Fruit fly (Drosophila melanogaster) whole organism, embryonic: ENCODE data around the gene waw.

Source experiments
- Aef1 ChIP-seq: fragments of 200-800 bp; sonication (Bioruptor generic); IDR thresholded peaks from 3 replicates; pipeline ENCODE4 v1.3.6; 2022; ENCODE audit warnings: missing biosample characterization, missing genetic modification characterization
- Antp ChIP-seq: fragments of 200-800 bp; sonication (Bioruptor generic); optimal IDR thresholded peaks from 3 replicates; lab custom pipeline; 2016; ENCODE audit warnings: missing biosample characterization, missing genetic modification characterization
- Asciz ChIP-seq: fragments of 200-800 bp; sonication (Bioruptor generic); optimal IDR thresholded peaks from 2 replicates; lab custom pipeline; 2017; ENCODE audit warnings: missing biosample characterization, mild to moderate bottlenecking, missing genetic modification characterization, missing genetic modification reagents
- B-H2 ChIP-seq: fragments of 200-800 bp; sonication (Bioruptor generic); optimal IDR thresholded peaks from 2 replicates; lab custom pipeline; 2018; ENCODE audit warnings: missing biosample characterization, mild to moderate bottlenecking, missing genetic modification characterization
- CG11093 ChIP-seq: fragments of 200-800 bp; sonication (Bioruptor generic); IDR thresholded peaks from 3 replicates; pipeline ENCODE4 v1.3.6; 2022; ENCODE audit warnings: missing biosample characterization, missing genetic modification characterization
- CG11456 ChIP-seq: fragments of 200-800 bp; sonication (Bioruptor generic); IDR thresholded peaks from 3 replicates; pipeline ENCODE4 v1.3.6; 2022; ENCODE audit warnings: missing biosample characterization, missing genetic modification characterization
- CG12236 ChIP-seq: fragments of 200-800 bp; sonication (Bioruptor generic); optimal IDR thresholded peaks from 2 replicates; lab custom pipeline; 2016; ENCODE audit warnings: missing biosample characterization, missing genetic modification characterization
- CG13287 ChIP-seq: fragments of 200-800 bp; sonication (Bioruptor generic); IDR thresholded peaks from 2 replicates; pipeline ENCODE4 v1.3.6; 2022; ENCODE audit warnings: missing biosample characterization, missing genetic modification characterization; ENCODE audit not compliant: partially characterized antibody
- CG16813 ChIP-seq: fragments of 200-800 bp; sonication (Bioruptor generic); IDR thresholded peaks from 3 replicates; pipeline ENCODE4 v1.3.6; 2022; ENCODE audit warnings: missing biosample characterization, missing genetic modification characterization; ENCODE audit not compliant: partially characterized antibody
- CG17385 ChIP-seq: fragments of 200-800 bp; sonication (Bioruptor generic); optimal IDR thresholded peaks from 3 replicates; lab custom pipeline; 2018; ENCODE audit warnings: missing biosample characterization, mild to moderate bottlenecking, missing genetic modification characterization
- CG17829 ChIP-seq: fragments of 200-800 bp; optimal IDR thresholded peaks from 2 replicates; lab custom pipeline; 2019; ENCODE audit warnings: missing biosample characterization, mild to moderate bottlenecking, missing genetic modification characterization, moderate library complexity
- CG2129 ChIP-seq: fragments of 200-800 bp; sonication (Bioruptor generic); IDR thresholded peaks from 2 replicates; pipeline ENCODE4 v1.3.6; 2022; ENCODE audit warnings: missing biosample characterization, missing genetic modification characterization; ENCODE audit not compliant: partially characterized antibody
- CG2889 ChIP-seq: fragments of 200-800 bp; sonication (Bioruptor generic); IDR thresholded peaks from 3 replicates; pipeline ENCODE4 v1.3.6; 2022; ENCODE audit warnings: missing biosample characterization, missing genetic modification characterization
- CG32532 ChIP-seq: fragments of 200-800 bp; sonication (Bioruptor generic); IDR thresholded peaks from 2 replicates; pipeline ENCODE4 v1.3.6; 2022; ENCODE audit warnings: missing biosample characterization, missing genetic modification characterization
- CG32767 ChIP-seq: fragments of 200-800 bp; sonication (Bioruptor generic); IDR thresholded peaks from 2 replicates; pipeline ENCODE4 v1.3.6; 2022; ENCODE audit warnings: missing biosample characterization, missing genetic modification characterization
- CG3281 ChIP-seq: fragments of 200-800 bp; sonication (Bioruptor generic); optimal IDR thresholded peaks from 3 replicates; lab custom pipeline; 2017; ENCODE audit warnings: missing biosample characterization, mild to moderate bottlenecking, missing genetic modification characterization
- CG33557 ChIP-seq: fragments of 200-800 bp; sonication (Bioruptor generic); optimal IDR thresholded peaks from 2 replicates; lab custom pipeline; 2019; ENCODE audit warnings: missing biosample characterization, mild to moderate bottlenecking, missing genetic modification characterization, moderate library complexity
- CG6765 ChIP-seq: fragments of 200-800 bp; sonication (Bioruptor generic); optimal IDR thresholded peaks from 3 replicates; lab custom pipeline; 2017; ENCODE audit warnings: missing biosample characterization, mild to moderate bottlenecking, missing genetic modification characterization
- CG8359 ChIP-seq: fragments of 200-800 bp; sonication (Bioruptor generic); optimal IDR thresholded peaks from 2 replicates; lab custom pipeline; 2017; ENCODE audit warnings: missing biosample characterization, mild to moderate bottlenecking, missing genetic modification characterization, borderline replicate concordance
- CG9437 ChIP-seq: fragments of 200-800 bp; sonication (Bioruptor generic); optimal IDR thresholded peaks from 2 replicates; lab custom pipeline; 2018; ENCODE audit warnings: missing biosample characterization, mild to moderate bottlenecking, missing genetic modification characterization
- D ChIP-seq, 2 experiments: fragments of 200-800 bp in 1 of 2; fragments of >200 bp in 1 of 2; sonication (Bioruptor generic) in 1 of 2; optimal IDR thresholded peaks; 2 replicates in 1 of 2; 3 replicates in 1 of 2; lab custom pipeline; 2017; ENCODE audit warnings: mild to moderate bottlenecking in 1 of 2, missing biosample characterization in 1 of 2, missing genetic modification characterization in 1 of 2, missing genetic modification reagents in 1 of 2
- D19A ChIP-seq: fragments of 200-800 bp; optimal IDR thresholded peaks from 3 replicates; lab custom pipeline; 2019; ENCODE audit warnings: missing biosample characterization, mild to moderate bottlenecking, missing genetic modification characterization, moderate library complexity
- Doc3 ChIP-seq: fragments of 200-800 bp; sonication (Bioruptor generic); IDR thresholded peaks from 3 replicates; pipeline ENCODE4 v1.3.6; 2022; ENCODE audit warnings: missing biosample characterization, missing genetic modification characterization; ENCODE audit not compliant: partially characterized antibody
- E2f1 ChIP-seq: fragments of 200-800 bp; sonication (Bioruptor generic); IDR thresholded peaks from 2 replicates; pipeline ENCODE4 v1.3.6; 2022; ENCODE audit warnings: missing biosample characterization, missing genetic modification characterization
- Hr78 ChIP-seq, 2 experiments: fragments of 200-800 bp in 1 of 2; fragments of >200 bp in 1 of 2; sonication (Bioruptor generic) in 1 of 2; optimal IDR thresholded peaks; 2 replicates each; lab custom pipeline; 2017 to 2019; ENCODE audit warnings: missing biosample characterization in 2 of 2, missing genetic modification characterization in 2 of 2, mild to moderate bottlenecking in 1 of 2, moderate library complexity in 1 of 2
- Mes4 ChIP-seq: fragments of 200-800 bp; sonication (Bioruptor generic); optimal IDR thresholded peaks from 2 replicates; lab custom pipeline; 2016; ENCODE audit warnings: missing biosample characterization, missing genetic modification characterization
- Nf-YC ChIP-seq: fragments of 200-800 bp; optimal IDR thresholded peaks from 3 replicates; lab custom pipeline; 2019; ENCODE audit warnings: missing biosample characterization, mild to moderate bottlenecking, missing genetic modification characterization, moderate library complexity
- PHDP ChIP-seq: fragments of 200-800 bp; sonication (Bioruptor generic); optimal IDR thresholded peaks from 3 replicates; lab custom pipeline; 2018; ENCODE audit warnings: missing biosample characterization, mild to moderate bottlenecking, missing genetic modification characterization, moderate library complexity
- Scr ChIP-seq: fragments of 200-800 bp; sonication (Bioruptor generic); IDR thresholded peaks from 2 replicates; pipeline ENCODE4 v1.3.6; 2022; ENCODE audit warnings: missing biosample characterization, missing genetic modification characterization; ENCODE audit not compliant: partially characterized antibody
- Sry-δ ChIP-seq: fragments of 200-800 bp; sonication (Bioruptor generic); optimal IDR thresholded peaks from 2 replicates; lab custom pipeline; 2016; ENCODE audit warnings: missing biosample characterization, missing genetic modification characterization
- Tbp ChIP-seq: fragments of >200 bp; optimal IDR thresholded peaks from 2 replicates; lab custom pipeline; 2018; ENCODE audit warnings: missing biosample characterization, missing genetic modification characterization
- Xbp1 ChIP-seq: fragments of 200-800 bp; sonication (Bioruptor generic); optimal IDR thresholded peaks from 3 replicates; lab custom pipeline; 2016; ENCODE audit warnings: missing biosample characterization, mild to moderate bottlenecking, missing genetic modification characterization
- ab ChIP-seq: fragments of 200-800 bp; sonication (Bioruptor generic); optimal IDR thresholded peaks from 2 replicates; lab custom pipeline; 2016; ENCODE audit warnings: missing biosample characterization, missing genetic modification characterization
- al ChIP-seq: fragments of 200-800 bp; sonication (Bioruptor generic); IDR thresholded peaks from 2 replicates; pipeline ENCODE4 v1.3.6; 2022; ENCODE audit warnings: missing biosample characterization, missing genetic modification characterization
- ap ChIP-seq: fragments of 200-800 bp; sonication (Bioruptor generic); IDR thresholded peaks from 2 replicates; pipeline ENCODE4 v1.3.6; 2022; ENCODE audit warnings: missing biosample characterization, missing genetic modification characterization
- ara ChIP-seq: fragments of 200-800 bp; sonication (Bioruptor generic); IDR thresholded peaks from 2 replicates; pipeline ENCODE4 v1.3.6; 2022; ENCODE audit warnings: missing biosample characterization, missing genetic modification characterization
- bab2 ChIP-seq: fragments of 200-800 bp; sonication (Bioruptor generic); optimal IDR thresholded peaks from 2 replicates; lab custom pipeline; 2016; ENCODE audit warnings: missing biosample characterization, missing genetic modification characterization
- cas ChIP-seq: fragments of 200-800 bp; sonication (Bioruptor generic); IDR thresholded peaks from 2 replicates; pipeline ENCODE4 v1.3.6; 2022; ENCODE audit warnings: missing biosample characterization, missing genetic modification characterization
- caup ChIP-seq: fragments of 200-800 bp; sonication (Bioruptor generic); optimal IDR thresholded peaks from 3 replicates; lab custom pipeline; 2017; ENCODE audit warnings: missing biosample characterization, mild to moderate bottlenecking, missing genetic modification characterization, moderate library complexity; ENCODE audit not compliant: severe bottlenecking
- chn ChIP-seq: fragments of 200-800 bp; sonication (Bioruptor generic); optimal IDR thresholded peaks from 2 replicates; lab custom pipeline; 2016; ENCODE audit warnings: missing biosample characterization, missing genetic modification characterization
- dan ChIP-seq: fragments of 200-800 bp; sonication (Bioruptor generic); IDR thresholded peaks from 2 replicates; pipeline ENCODE4 v1.3.6; 2022; ENCODE audit warnings: missing biosample characterization, missing genetic modification characterization
- knrl ChIP-seq: fragments of 200-800 bp; sonication (Bioruptor generic); IDR thresholded peaks from 3 replicates; pipeline ENCODE4 v1.3.6; 2022; ENCODE audit warnings: missing biosample characterization, missing genetic modification characterization; ENCODE audit not compliant: partially characterized antibody
- slp2 ChIP-seq: fragments of 200-800 bp; sonication (Bioruptor generic); optimal IDR thresholded peaks from 2 replicates; lab custom pipeline; 2016; ENCODE audit warnings: missing biosample characterization, missing genetic modification characterization
- yki ChIP-seq: fragments of >200 bp; optimal IDR thresholded peaks from 3 replicates; lab custom pipeline; 2018
- zfh2 ChIP-seq: fragments of 200-800 bp; sonication (Bioruptor generic); optimal IDR thresholded peaks from 2 replicates; lab custom pipeline; 2016; ENCODE audit warnings: missing biosample characterization, missing genetic modification characterization

The waw gene

DNA sequence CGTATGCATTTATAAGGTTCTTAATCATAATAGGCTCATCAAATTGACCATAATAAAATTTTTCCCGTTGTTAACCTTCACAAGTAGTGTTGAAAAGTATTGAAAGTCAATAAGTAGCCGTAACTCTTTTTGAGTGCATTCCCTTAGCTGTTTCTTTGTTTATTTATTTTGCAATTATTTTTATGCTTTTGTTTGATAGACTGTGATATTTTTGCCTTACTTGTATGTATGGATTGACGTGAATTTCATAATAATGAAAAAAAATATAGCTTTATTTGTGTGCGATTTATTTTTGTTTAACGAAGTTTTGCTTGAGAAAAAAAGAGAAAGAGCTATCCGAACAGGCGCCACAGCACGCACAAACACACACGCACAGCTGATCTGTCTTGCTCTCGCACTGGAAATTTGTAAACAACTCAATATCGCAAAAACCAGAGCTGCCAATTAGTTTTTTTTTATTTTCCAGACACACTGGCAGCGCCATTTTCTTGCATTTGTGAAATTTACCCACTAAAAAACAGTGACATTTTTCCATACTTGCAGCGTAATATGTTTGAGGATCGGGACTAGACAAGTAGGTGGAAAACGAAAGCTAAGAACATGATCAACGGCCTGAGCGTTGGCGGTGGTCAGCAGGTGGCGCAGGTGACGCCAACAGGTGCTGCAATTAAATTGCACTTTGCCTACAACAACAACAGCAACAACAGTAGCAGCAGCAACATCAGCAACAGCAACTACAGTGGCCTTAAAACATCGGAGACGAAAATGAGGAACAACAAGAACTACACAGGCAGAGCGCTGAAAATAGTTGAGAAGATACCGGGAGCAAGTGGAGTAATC, 6.5 kb downstream of the waw start (continued):
- TF ChIP-seq cas (GFP tag; lab: Robert Waterston, UW) (no peak), CG17829 (tag; lab: Kevin White, UChicago) (peak; percentile 20), D19A (no peak), Nf-YC (tag; lab: Kevin White, UChicago) (no peak)

DNA sequence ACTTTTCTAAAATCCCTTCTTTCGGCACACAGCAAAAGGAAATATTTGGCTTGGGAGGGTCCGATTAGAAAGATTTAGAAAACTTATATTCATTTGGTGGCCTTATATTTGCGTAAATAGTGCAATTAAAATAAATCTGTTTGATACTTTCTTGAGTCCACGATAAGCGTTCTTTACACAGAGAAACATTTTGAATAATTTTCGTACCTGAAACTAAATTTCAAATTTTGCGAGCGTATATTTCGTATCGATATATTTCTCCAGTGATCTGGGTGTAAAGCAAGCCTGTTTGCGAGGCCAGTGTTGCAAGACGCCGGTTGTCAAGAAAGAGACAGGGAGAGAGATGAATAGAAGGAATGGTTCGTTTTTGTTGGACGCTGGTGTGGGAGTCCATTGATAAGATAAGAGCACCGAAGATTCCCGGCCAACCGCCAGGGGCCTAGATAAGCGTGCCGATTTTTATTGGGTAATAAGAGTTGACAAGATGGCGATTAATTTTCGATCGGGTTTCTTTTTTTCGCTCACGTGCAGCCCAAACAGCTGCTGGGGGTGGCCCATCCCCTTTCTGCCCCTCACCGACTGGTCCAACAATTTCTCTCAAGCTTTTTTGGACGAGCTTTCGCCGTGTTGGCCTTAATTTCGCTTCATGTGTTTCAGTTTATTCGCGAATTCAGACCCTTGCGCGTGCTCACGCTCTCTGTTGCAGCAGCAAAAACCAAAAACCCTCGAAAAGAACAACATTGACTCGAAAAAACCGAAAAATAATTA, 11.0 kb downstream of the waw start, which contains the start of gene slgA:
TSS of gene slgA (plus strand) at position 344 of the 768 bp plus-strand sequence.
- TF ChIP-seq PHDP (tag; lab: Kevin White, UChicago), result no peak
- no peak for TF ChIP-seq CG12236
- 0 out of 3 replicates have a peak, but pooled peaks have one; percentile 13 for TF ChIP-seq Aef1 (GFP tag; lab: Robert Waterston, UW)
- peak; percentile 52; the same call in 1 of the 3 replicates for TF ChIP-seq Doc3 (GFP tag; lab: Robert Waterston, UW)
- TF ChIP-seq CG16813 (GFP tag; lab: Robert Waterston, UW), result peak; percentile 75
- TF ChIP-seq knrl, result peak; percentile 70; the same call in 2 of the 3 replicates
- TF ChIP-seq slp2 (GFP tag; lab: Kevin White, UChicago), result peak; percentile 13
- peak; percentile 35 for TF ChIP-seq CG3281 (GFP tag; lab: Kevin White, UChicago)
- TF ChIP-seq Scr (GFP tag; lab: Robert Waterston, UW), result peak; percentile 72; the same call in 1 of the 2 replicates
- no peak for TF ChIP-seq D (optimal IDR thresholded peaks at IDR 0.05; lab: Kevin White, UChicago)
- TF ChIP-seq D (GFP tag; optimal IDR thresholded peaks at IDR 0.05; lab: Kevin White, UChicago), result no peak
- peak; percentile 2 for TF ChIP-seq CG9437 (GFP tag; lab: Kevin White, UChicago)
- peak; percentile 33; the same call in 1 of the 2 replicates for TF ChIP-seq CG2129 (GFP tag; lab: Robert Waterston, UW)
- peak; percentile 25 for TF ChIP-seq caup (GFP tag; lab: Kevin White, UChicago)
- TF ChIP-seq CG11456, result peak; percentile 68; the same call in 1 of the 3 replicates
- TF ChIP-seq dan, result no peak
- TF ChIP-seq Tbp, result no peak
- TF ChIP-seq CG32767 (GFP tag; lab: Robert Waterston, UW), result no peak
- no peak for TF ChIP-seq CG2889 (GFP tag; lab: Robert Waterston, UW)
- TF ChIP-seq ab (GFP tag; lab: Kevin White, UChicago), result no peak
- TF ChIP-seq CG11093 (GFP tag; lab: Robert Waterston, UW), result no peak
- no peak for TF ChIP-seq ap (GFP tag; lab: Robert Waterston, UW)
- TF ChIP-seq chn (GFP tag; lab: Kevin White, UChicago), result peak; percentile 18
- TF ChIP-seq CG13287 (GFP tag; lab: Robert Waterston, UW), result peak; percentile 75
- TF ChIP-seq zfh2 (GFP tag; lab: Kevin White, UChicago), result peak; percentile 53
- TF ChIP-seq CG33557 (GFP tag; lab: Kevin White, UChicago), result no peak
- TF ChIP-seq Hr78 (GFP tag; optimal IDR thresholded peaks at IDR 0.05; lab: Kevin White, UChicago), result no peak
- TF ChIP-seq Antp, result peak; percentile 74
- TF ChIP-seq bab2, result no peak
- peak; percentile 45 for TF ChIP-seq CG6765 (GFP tag; lab: Kevin White, UChicago)
- no peak for TF ChIP-seq yki (lab: Kevin White, UChicago)
- peak; percentile 85 for TF ChIP-seq Sry-δ (GFP tag; lab: Kevin White, UChicago)
- TF ChIP-seq E2f1 (GFP tag; lab: Robert Waterston, UW), result no peak
- TF ChIP-seq CG8359 (GFP tag; lab: Kevin White, UChicago), result no peak
- TF ChIP-seq CG17385 (GFP tag; lab: Kevin White, UChicago), result peak; percentile 2
- peak; percentile 22; the same call in 1 of the 2 replicates for TF ChIP-seq CG32532 (GFP tag; lab: Robert Waterston, UW)
- peak; percentile 53 for TF ChIP-seq B-H2 (GFP tag; lab: Kevin White, UChicago)
- TF ChIP-seq Mes4 (GFP tag; lab: Kevin White, UChicago), result no peak
- no peak for TF ChIP-seq ara (GFP tag; lab: Robert Waterston, UW)
- peak; percentile 38 for TF ChIP-seq Xbp1
- peak; percentile 25; the same call in 1 of the 2 replicates for TF ChIP-seq al (GFP tag; lab: Robert Waterston, UW)
- TF ChIP-seq Asciz, result no peak
